Worm (Caenorhabditis elegans) whole organism, early embryonic: Measurements from ENCODE around the gene str-255.

Experiments used
- B0310.2 ChIP-seq: sonication (generic microtip); optimal IDR thresholded peaks from 2 replicates; lab custom pipeline; 2016; ENCODE audit warnings: mild to moderate bottlenecking, missing genetic modification characterization, missing compliant biosample characterization
- F13C5.2 ChIP-seq: sonication (generic microtip); optimal IDR thresholded peaks from 2 replicates; lab custom pipeline; 2017; ENCODE audit warnings: mild to moderate bottlenecking, missing genetic modification characterization, inconsistent platforms, missing compliant biosample characterization
- aly-1 ChIP-seq: sonication (generic microtip); optimal IDR thresholded peaks from 2 replicates; lab custom pipeline; 2016; ENCODE audit warnings: missing genetic modification characterization, missing compliant biosample characterization
- ama-1 ChIP-seq: fragments of 150-350 bp; optimal IDR thresholded peaks from 2 replicates; lab custom pipeline; 2014
- ceh-13 ChIP-seq: fragments of 200-800 bp; sonication (Bioruptor generic); optimal IDR thresholded peaks from 2 replicates; lab custom pipeline; 2018; ENCODE audit warnings: mild to moderate bottlenecking, missing genetic modification characterization, missing compliant biosample characterization
- ceh-36 ChIP-seq: sonication (generic microtip); optimal IDR thresholded peaks from 2 replicates; lab custom pipeline; 2016; ENCODE audit warnings: missing genetic modification characterization, inconsistent platforms, missing compliant biosample characterization
- ets-7 ChIP-seq: sonication (generic microtip); optimal IDR thresholded peaks from 2 replicates; lab custom pipeline; 2016; ENCODE audit warnings: missing genotype, missing genetic modification characterization, missing compliant biosample characterization
- flt-1 ChIP-seq: fragments of 200-800 bp; sonication (Bioruptor generic); IDR thresholded peaks from 2 replicates; pipeline ENCODE4 v1.3.6; 2022; ENCODE audit warnings: missing genetic modification characterization, missing compliant biosample characterization
- hmbx-1 ChIP-seq: sonication (generic microtip); optimal IDR thresholded peaks from 2 replicates; lab custom pipeline; 2016; ENCODE audit warnings: mild to moderate bottlenecking, missing genetic modification characterization, missing compliant biosample characterization
- hmg-4 ChIP-seq: fragments of 200-800 bp; sonication (Bioruptor generic); optimal IDR thresholded peaks from 2 replicates; lab custom pipeline; 2018; ENCODE audit warnings: mild to moderate bottlenecking, missing genetic modification characterization, missing compliant biosample characterization
- hnd-1 ChIP-seq: sonication (generic microtip); optimal IDR thresholded peaks from 2 replicates; lab custom pipeline; 2016; ENCODE audit warnings: missing genetic modification characterization, missing compliant biosample characterization
- pes-1 ChIP-seq: fragments of 200-800 bp; sonication (Bioruptor generic); IDR thresholded peaks from 2 replicates; pipeline ENCODE4 v1.3.6; 2022; ENCODE audit warnings: missing genetic modification reagents, missing genetic modification characterization, missing compliant biosample characterization
- scrt-1 ChIP-seq: fragments of 200-800 bp; sonication (Bioruptor generic); IDR thresholded peaks from 2 replicates; pipeline ENCODE4 v1.3.6; 2022; ENCODE audit warnings: missing genetic modification characterization, missing compliant biosample characterization
- sea-1 ChIP-seq: fragments of 200-800 bp; sonication (Bioruptor generic); conservative IDR thresholded peaks from 2 replicates; pipeline ENCODE4 v1.3.6; 2022; ENCODE audit warnings: missing genetic modification characterization, missing compliant biosample characterization
- tbx-11 ChIP-seq: fragments of 200-800 bp; sonication (Bioruptor generic); IDR thresholded peaks from 2 replicates; pipeline ENCODE4 v1.3.6; 2022; ENCODE audit warnings: missing genetic modification characterization, missing compliant biosample characterization
- tbx-37 ChIP-seq: fragments of 200-800 bp; sonication (Bioruptor generic); conservative IDR thresholded peaks from 2 replicates; pipeline ENCODE4 v1.3.6; 2022; ENCODE audit warnings: missing genetic modification reagents, missing genetic modification characterization, missing compliant biosample characterization
- tra-4 ChIP-seq: sonication (generic microtip); optimal IDR thresholded peaks from 2 replicates; lab custom pipeline; 2017; ENCODE audit warnings: missing genetic modification characterization, missing compliant biosample characterization

Gene str-255

DNA sequence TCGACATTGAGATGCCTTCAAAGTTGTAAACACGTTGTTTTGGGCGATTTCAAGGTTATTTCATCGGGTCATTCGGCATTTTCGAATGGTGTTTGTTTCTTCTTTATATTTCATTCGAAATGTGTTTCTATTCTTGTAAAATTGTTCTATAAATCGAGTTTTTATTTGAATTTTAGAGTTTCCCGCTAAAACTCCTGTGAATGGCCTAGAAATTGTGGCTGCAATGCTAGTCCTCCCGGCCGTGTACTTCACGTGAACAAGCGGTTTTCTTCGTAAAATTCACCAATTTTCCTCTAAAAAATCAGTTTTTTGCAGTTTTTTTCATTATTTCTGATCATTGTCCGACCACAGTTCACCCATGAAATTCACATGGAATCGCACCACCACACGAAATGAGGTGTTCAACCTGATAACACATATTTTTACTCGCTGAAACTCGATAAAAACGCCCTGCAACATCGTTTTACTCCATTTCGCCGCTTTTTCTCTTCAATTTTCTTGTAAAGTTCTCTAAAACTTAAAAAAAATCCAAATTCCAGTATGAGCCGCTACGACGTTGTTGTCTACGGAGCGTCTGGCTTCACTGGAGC lies 36.5 kb downstream of the str-255 start, which contains the start of gene ldp-1:
Gene ldp-1 (plus strand): TSS at position 540 of the 590 bp plus-strand sequence.
- TF ChIP-seq tbx-37 (GFP tag; lab: Robert Waterston, UW) (peak; percentile 73), hmbx-1 (tag; lab: Kevin White, UChicago) (no peak), tbx-11 (no peak), ceh-13 (GFP tag; lab: Kevin White, UChicago) (no peak), hmg-4 (GFP tag; lab: Kevin White, UChicago) (no peak), scrt-1 (GFP tag; lab: Robert Waterston, UW) (no peak), ceh-36 (tag; lab: Kevin White, UChicago) (no peak), ets-7 (tag; lab: Kevin White, UChicago) (no peak), flt-1 (GFP tag; lab: Robert Waterston, UW) (no peak), pes-1 (GFP tag; lab: Robert Waterston, UW) (0 out of 2 replicates have a peak, but pooled peaks have one; percentile 56)

DNA sequence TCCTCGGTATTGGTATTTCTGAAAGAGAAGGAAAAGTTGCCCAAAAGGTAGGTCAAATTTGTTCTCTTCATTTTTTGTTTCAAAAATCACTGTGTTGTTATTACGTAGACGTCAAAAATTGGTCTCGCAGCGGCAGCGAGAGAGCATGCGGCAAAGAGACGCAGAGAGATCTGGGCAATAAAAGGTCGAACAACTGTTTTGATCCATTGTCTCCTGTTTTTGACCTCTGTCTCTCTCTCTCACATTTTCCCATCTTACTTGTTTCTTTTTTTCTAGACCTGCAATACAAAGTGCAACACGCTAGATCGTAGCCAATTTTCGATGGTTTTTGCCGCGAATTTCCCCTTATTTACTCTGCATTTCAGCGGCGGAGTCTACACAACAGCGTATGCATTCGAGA lies 37.1 kb downstream of the str-255 start:
- no peak for TF ChIP-seq sea-1 (GFP tag; lab: Robert Waterston, UW)
- TF ChIP-seq tra-4 (tag; lab: Kevin White, UChicago) = no peak
- no peak for TF ChIP-seq aly-1 (tag; lab: Kevin White, UChicago)
- no peak for TF ChIP-seq ets-7 (tag; lab: Kevin White, UChicago)
- TF ChIP-seq flt-1 (GFP tag; lab: Robert Waterston, UW) = no peak
- TF ChIP-seq hnd-1 (tag; lab: Kevin White, UChicago) = no peak
- no peak for TF ChIP-seq hmg-4 (GFP tag; lab: Kevin White, UChicago)
- TF ChIP-seq F13C5.2 (tag; lab: Kevin White, UChicago) = no peak
- TF ChIP-seq B0310.2 (tag; lab: Kevin White, UChicago) = no peak
- TF ChIP-seq pes-1 (GFP tag; lab: Robert Waterston, UW) = no peak
- TF ChIP-seq tbx-11 = no peak
- no peak for TF ChIP-seq ceh-13 (GFP tag; lab: Kevin White, UChicago)
- TF ChIP-seq scrt-1 (GFP tag; lab: Robert Waterston, UW) = no peak
- TF ChIP-seq ceh-36 (tag; lab: Kevin White, UChicago) = no peak
- no peak for TF ChIP-seq tbx-37 (GFP tag; lab: Robert Waterston, UW)
- TF ChIP-seq ama-1 = no peak
- no peak for TF ChIP-seq hmbx-1 (tag; lab: Kevin White, UChicago)

DNA sequence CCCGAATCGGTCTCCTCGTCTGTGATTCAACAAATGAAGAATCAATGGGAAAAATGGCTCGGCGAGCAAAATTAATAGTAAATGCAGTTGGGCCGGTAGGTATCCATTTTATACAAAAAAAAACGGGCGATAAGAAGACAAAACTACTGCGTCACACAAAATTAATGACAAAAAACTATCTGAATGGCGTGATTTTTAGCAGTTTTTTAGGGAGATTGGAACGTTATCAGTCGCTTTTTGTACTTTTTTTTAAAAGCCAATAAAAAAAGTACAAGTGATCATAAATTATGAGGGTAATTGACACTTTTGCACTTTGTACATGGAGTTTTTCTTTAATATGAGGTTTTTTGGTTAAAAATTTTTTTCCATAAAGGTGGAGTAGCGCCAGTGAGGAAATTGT lies 40.5 kb downstream of the str-255 start:
- no peak for TF ChIP-seq scrt-1 (GFP tag; lab: Robert Waterston, UW)
- TF ChIP-seq sea-1 (GFP tag; lab: Robert Waterston, UW) = no peak
- no peak for TF ChIP-seq hmbx-1 (tag; lab: Kevin White, UChicago)
- TF ChIP-seq tbx-11 = no peak
- TF ChIP-seq hmg-4 (GFP tag; lab: Kevin White, UChicago) = no peak
- no peak for TF ChIP-seq aly-1 (tag; lab: Kevin White, UChicago)
- TF ChIP-seq hnd-1 (tag; lab: Kevin White, UChicago) = no peak

DNA sequence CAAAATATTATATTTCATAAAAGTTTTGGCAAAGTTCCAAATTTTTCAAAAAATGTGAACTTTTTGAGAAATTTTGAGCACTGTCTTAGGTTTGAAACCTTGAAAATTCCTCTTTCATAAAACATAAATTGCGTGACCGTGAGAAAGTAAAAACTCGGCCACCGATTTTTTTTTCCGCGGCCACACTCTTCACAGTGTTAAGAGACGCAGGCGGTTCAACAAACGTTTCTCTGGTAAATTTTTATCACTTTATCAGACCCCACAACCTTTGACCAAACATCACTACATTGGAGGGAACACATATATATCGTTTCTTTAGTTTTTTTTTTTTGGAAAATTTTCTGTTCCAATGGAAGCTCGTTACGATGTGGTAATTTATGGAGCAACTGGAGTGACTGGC lies 41.1 kb downstream of the str-255 start, which contains the start of gene F22F7.2:
Gene F22F7.2 (plus strand): TSS at position 266 of the 400 bp plus-strand sequence.
- TF ChIP-seq tra-4 (tag; lab: Kevin White, UChicago) = no peak
- TF ChIP-seq scrt-1 (GFP tag; lab: Robert Waterston, UW) = no peak
- no peak for TF ChIP-seq flt-1 (GFP tag; lab: Robert Waterston, UW)
- TF ChIP-seq sea-1 (GFP tag; lab: Robert Waterston, UW) = no peak
- TF ChIP-seq hmbx-1 (tag; lab: Kevin White, UChicago) = no peak
- no peak for TF ChIP-seq hnd-1 (tag; lab: Kevin White, UChicago)
- TF ChIP-seq ets-7 (tag; lab: Kevin White, UChicago) = no peak
- no peak for TF ChIP-seq ceh-36 (tag; lab: Kevin White, UChicago)

DNA sequence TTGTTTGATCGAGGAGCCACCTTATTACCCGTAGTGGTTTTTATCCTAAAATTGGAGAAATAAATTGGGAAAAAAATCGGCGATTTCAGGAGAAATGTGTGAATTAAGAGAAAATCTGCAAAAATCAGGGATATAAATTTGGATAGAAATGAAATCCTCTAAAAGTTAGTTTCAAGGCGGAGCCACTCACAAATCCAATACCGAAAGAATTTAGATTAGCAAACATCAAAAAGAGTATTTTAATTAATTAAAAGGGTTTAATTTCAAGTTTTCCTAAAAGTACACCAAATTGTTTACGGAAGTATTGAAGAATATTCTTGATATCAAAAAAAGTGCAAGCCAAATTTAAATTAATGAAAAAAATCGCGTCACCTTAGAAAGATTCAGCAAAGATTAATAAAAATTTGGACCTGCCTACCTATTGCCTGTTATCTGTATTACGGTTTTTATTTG lies 41.7 kb downstream of the str-255 start, which contains the start of gene F22F7.8:
Gene F22F7.8 (minus strand): TSS at position 51 of the 453 bp plus-strand sequence.
- TF ChIP-seq hmg-4 (GFP tag; lab: Kevin White, UChicago) (no peak), scrt-1 (GFP tag; lab: Robert Waterston, UW) (no peak), tbx-37 (GFP tag; lab: Robert Waterston, UW) (no peak), flt-1 (GFP tag; lab: Robert Waterston, UW) (no peak), hmbx-1 (tag; lab: Kevin White, UChicago) (no peak), pes-1 (GFP tag; lab: Robert Waterston, UW) (no peak)

DNA sequence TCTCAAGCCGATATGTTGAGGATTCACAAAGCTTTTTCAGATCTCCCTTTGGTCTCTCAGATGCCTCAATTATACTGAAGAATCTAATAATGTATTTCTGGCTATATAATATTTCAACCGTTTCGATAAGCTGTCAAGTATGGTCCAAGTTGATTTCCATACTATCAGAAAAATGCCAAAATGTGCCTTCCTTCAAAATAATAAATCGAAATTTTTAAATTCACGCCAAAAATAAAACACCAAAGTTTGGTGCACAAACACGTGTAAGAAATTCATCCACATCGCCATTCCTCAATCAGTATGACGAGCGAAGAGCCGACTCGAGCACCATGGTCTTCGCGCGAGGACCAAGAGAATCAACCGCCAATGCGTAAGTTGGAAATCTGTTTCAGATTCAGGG lies 44.1 kb downstream of the str-255 start, which contains the start of gene F22F7.11:
Gene F22F7.11 (plus strand): TSS at position 301 of the 400 bp plus-strand sequence.
- TF ChIP-seq hmg-4 (GFP tag; lab: Kevin White, UChicago) (no peak), aly-1 (tag; lab: Kevin White, UChicago) (no peak), flt-1 (GFP tag; lab: Robert Waterston, UW) (no peak), hnd-1 (tag; lab: Kevin White, UChicago) (no peak), pes-1 (GFP tag; lab: Robert Waterston, UW) (no peak), tbx-37 (GFP tag; lab: Robert Waterston, UW) (no peak), ama-1 (no peak), ceh-36 (tag; lab: Kevin White, UChicago) (no peak), ets-7 (tag; lab: Kevin White, UChicago) (no peak), tra-4 (tag; lab: Kevin White, UChicago) (no peak), scrt-1 (GFP tag; lab: Robert Waterston, UW) (no peak), sea-1 (GFP tag; lab: Robert Waterston, UW) (no peak), ceh-13 (GFP tag; lab: Kevin White, UChicago) (no peak)

DNA sequence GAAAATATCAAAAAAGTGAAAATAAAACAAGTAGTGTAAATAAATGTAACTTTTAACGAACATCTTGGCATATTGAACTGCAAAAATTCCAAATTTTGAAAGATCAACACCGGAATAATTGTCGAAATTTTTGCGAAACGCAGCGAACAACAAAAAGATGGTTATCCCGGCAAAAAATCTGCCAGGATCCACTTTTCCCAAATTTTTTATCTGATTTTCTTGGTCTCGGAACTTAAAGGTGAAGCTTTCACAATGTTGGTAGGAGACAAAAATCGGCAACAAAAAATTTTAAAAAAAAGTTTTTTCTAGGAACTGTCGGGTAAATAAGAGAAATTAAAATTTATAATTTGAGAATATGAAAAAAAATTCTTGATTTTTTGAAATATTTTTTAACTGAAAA lies 45.1 kb downstream of the str-255 start, which contains the start of gene bgnt-1.2:
Gene bgnt-1.2 (minus strand): TSS at position 101 of the 400 bp plus-strand sequence.
- TF ChIP-seq F13C5.2 (tag; lab: Kevin White, UChicago) = no peak
- no peak for TF ChIP-seq scrt-1 (GFP tag; lab: Robert Waterston, UW)
- no peak for TF ChIP-seq B0310.2 (tag; lab: Kevin White, UChicago)
- no peak for TF ChIP-seq hmg-4 (GFP tag; lab: Kevin White, UChicago)
- TF ChIP-seq ama-1 = no peak
- no peak for TF ChIP-seq ceh-13 (GFP tag; lab: Kevin White, UChicago)
- TF ChIP-seq tra-4 (tag; lab: Kevin White, UChicago) = no peak
- TF ChIP-seq hnd-1 (tag; lab: Kevin White, UChicago) = no peak
- no peak for TF ChIP-seq tbx-11
- TF ChIP-seq ceh-36 (tag; lab: Kevin White, UChicago) = no peak
- TF ChIP-seq pes-1 (GFP tag; lab: Robert Waterston, UW) = no peak
- no peak for TF ChIP-seq aly-1 (tag; lab: Kevin White, UChicago)
- TF ChIP-seq tbx-37 (GFP tag; lab: Robert Waterston, UW) = no peak
- TF ChIP-seq sea-1 (GFP tag; lab: Robert Waterston, UW) = no peak
